Worm (Caenorhabditis elegans) whole organism, dauer: ENCODE results near the gene F11D5.5.

Experiments used
- unc-62 ChIP-seq: sonication (generic microtip); optimal IDR thresholded peaks from 2 replicates; lab custom pipeline; 2017; ENCODE audit warnings: missing biosample characterization, missing genetic modification reagents, missing genetic modification characterization

The F11D5.5 gene

DNA sequence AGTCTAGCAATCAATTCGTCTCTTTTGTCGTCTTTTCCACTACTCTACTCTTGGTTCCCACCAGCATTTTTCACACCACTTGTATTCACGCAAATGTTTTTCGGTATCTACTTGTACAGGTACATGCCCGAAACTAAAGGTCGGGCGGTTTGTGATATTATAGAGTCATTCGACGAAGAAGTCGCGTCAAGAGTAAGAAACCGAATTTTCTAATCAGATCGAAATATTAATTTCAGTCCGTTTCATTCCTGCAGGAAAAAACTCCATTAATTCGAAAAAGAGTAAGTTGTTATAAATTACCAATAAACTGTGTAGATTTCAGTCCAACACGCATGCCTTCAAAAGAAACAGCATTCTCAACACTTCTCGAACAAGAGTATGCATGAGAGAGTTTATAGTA, 9.9 kb upstream of the F11D5.5 start:
- TF ChIP-seq unc-62 (GFP tag; lab: Kevin White, UChicago) = no peak

DNA sequence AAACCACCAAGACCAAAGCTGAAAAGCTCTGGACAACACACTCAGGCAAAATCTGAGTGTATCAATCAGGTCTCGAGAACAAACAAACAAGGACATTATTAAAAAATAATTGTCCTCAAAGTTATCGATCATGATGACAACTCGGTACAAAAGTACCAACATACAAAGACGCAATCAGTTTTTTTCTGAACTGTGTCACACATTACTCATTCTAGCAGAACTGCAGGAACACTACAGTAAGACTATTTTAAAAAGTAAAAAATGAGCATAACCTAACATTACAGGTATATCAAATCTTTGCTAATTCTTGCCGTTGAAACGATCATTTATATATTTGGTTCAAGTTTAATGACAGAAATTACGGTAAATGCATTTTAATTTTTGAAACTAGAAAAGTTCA, 5.7 kb upstream of the F11D5.5 start, which contains the start of gene K09C4.2:
TSS of gene K09C4.2 (plus strand) at position 301 of the 400 bp plus-strand sequence.
- TF ChIP-seq unc-62 (GFP tag; lab: Kevin White, UChicago) = no peak

DNA sequence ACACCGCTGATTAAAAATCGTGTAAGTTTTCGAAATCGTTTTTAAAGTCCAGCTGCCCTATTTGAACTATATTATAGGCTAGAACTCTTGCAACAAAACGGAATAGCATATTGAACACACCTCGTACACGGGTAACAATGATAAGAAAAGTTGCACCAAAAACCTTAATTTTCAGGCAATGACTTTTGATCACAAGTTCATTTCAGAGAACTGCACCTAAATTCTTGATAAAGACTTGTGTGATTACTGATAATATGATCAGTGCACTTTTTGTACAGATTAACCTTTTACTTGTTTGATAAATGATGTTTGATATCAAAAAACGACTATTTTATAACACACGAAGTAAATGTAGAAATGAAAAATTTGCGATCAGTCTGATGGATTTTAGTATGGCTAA, 4.1 kb upstream of the F11D5.5 start:
- no peak for TF ChIP-seq unc-62 (GFP tag; lab: Kevin White, UChicago)

DNA sequence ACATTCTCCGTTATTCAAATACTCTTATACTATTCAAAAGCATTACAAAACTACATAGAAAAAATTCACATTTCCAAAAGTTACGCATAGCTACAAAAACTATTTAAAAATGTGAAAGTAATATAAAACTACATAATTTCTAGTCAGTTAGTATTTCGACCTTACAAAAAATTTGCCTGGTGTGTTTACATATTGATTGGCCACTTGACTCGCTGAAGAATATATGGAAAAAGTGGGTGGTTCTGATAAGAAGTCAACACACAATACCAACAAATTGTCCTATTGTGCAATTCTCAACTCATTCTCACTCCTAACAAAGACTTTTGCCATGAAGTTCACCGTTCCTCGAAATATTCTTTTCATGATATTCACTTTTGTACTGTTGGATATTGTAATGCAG, 3.3 kb upstream of the F11D5.5 start, which contains the start of gene K09C4.1:
TSS of gene K09C4.1 (plus strand) at position 301 of the 400 bp plus-strand sequence.
- no peak for TF ChIP-seq unc-62 (GFP tag; lab: Kevin White, UChicago)

DNA sequence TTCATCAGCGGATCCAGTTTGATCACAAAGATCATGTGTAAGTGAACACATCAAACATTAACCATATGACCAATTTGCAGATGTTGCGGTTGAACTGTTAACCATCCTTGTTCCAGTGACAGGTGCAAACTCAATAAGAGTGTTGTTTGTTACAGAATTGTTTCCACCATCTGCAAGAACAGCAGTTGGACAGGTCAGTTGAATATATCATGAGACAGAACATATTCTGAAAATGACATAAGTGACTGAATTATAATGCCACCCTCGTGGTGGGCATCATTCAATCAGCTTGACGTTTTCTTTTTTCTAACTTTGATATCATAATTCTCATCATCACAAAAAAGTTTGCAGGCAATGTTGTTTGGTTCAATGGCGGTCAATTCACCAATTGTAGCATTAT, 1.3 kb upstream of the F11D5.5 start:
- no peak for TF ChIP-seq unc-62 (GFP tag; lab: Kevin White, UChicago)

DNA sequence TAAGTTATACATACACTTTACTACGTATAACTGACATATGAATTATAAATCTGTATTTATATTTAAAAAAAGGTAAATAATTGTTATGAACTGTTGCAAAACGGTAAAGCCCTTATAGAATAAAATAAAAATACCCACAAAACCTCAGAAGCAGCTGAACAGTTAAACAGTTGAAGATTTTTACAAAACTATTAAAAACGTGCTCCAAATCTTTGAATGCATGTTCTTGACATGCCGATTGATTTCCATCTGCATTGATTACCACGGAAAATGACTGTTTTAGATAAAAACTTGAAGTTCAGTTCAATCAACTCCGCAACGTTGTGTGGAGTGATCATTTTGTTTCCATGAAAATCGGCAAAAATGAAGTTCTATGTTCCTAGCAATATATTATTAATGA, 2.2 kb downstream of the F11D5.5 start, which contains the start of gene F11D5.7:
TSS of gene F11D5.7 (plus strand) at position 301 of the 400 bp plus-strand sequence.
- no peak for TF ChIP-seq unc-62 (GFP tag; lab: Kevin White, UChicago)

DNA sequence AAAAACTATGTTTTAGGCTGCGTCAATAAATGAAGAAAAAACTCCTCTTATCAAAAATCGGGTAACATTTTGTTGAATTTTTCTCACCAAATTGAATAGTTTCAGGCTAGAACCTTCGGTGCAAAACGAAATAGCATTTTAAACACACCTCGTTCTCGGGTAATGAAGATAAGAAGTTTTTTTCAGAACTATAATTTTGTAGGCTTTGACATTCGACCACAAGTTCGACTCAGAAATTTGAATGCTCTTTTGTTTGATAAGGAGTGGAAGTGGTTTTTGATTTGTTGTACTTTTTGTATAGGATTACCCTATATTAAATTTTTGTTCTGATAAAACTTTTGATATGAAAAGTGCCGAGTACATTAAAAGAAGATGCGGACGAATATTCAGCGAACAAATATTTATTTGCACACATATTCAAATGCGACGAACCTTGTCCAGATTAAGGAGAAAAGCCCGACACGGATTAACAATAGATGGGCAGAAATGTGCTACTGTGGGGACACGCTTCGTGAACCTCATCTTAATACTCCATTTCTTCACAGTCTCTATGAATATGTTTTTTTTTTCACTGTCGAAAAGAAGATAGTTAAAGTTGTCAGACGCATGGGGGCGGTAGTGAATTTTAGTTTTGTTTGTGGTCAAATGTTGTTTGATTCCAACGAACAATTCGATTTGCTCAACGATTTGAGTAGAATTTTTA, 4.9 kb downstream of the F11D5.5 start:
- no peak for TF ChIP-seq unc-62 (GFP tag; lab: Kevin White, UChicago)

DNA sequence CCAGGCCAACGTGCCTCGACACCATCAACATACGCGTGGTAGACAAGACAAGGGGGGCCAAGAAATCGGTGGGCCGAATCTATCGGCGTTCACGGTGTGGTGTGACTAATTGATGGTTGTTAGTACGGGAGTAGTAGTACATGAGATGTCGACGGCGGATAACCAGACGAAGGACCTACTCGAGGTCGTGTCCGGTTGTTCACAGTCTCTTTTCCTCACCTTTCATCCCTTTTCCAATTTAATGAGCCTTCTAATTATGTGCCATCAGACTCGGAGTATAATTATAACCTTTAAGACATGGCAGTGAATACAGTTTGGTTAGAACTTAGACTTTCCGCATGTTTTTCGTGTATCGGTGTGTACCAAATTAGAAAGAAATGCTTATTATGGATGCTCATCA, 8.8 kb downstream of the F11D5.5 start:
- TF ChIP-seq unc-62 (GFP tag; lab: Kevin White, UChicago) = no peak

DNA sequence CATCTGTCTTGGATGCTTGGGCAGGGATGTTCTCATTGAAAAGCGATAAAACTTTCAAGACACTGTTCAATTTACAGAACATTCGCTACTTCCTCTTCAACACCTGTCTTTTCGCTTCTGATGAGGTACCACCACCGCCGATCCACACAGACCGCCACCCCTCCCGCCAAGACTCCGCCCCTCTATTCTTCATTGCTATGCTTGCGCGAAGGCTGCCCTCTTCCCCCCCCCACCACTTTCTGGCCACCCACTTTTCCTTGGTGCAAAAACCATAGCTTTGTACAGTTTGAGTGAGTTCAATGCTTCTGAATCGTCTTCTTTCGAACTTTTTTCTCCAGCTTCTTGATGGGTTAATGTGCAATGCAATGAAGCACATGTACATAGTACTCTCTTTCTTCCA, 12.1 kb downstream of the F11D5.5 start:
- TF ChIP-seq unc-62 (GFP tag; lab: Kevin White, UChicago) = no peak

DNA sequence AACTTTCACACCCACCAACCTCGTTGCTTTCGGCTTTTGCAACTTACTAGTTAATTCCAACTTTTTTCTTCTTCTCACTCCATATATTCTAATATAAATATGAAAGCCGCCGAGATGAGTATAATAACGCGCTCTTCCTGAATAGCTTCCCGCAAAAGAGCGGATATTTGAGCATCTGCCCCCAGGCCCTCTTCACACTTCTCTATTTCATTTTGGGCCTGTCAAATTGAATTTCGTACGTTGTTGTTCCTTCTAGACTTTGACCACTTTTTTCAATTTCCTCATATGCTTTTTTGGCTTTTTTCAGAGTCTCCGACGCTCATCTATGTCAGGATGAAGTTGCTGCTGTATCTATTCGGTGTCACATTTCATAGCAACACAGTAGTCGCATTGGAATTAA, 13.1 kb downstream of the F11D5.5 start, which contains the start of gene ddr-2:
TSS of gene ddr-2 (plus strand) at position 301 of the 400 bp plus-strand sequence.
- TF ChIP-seq unc-62 (GFP tag; lab: Kevin White, UChicago) = no peak

DNA sequence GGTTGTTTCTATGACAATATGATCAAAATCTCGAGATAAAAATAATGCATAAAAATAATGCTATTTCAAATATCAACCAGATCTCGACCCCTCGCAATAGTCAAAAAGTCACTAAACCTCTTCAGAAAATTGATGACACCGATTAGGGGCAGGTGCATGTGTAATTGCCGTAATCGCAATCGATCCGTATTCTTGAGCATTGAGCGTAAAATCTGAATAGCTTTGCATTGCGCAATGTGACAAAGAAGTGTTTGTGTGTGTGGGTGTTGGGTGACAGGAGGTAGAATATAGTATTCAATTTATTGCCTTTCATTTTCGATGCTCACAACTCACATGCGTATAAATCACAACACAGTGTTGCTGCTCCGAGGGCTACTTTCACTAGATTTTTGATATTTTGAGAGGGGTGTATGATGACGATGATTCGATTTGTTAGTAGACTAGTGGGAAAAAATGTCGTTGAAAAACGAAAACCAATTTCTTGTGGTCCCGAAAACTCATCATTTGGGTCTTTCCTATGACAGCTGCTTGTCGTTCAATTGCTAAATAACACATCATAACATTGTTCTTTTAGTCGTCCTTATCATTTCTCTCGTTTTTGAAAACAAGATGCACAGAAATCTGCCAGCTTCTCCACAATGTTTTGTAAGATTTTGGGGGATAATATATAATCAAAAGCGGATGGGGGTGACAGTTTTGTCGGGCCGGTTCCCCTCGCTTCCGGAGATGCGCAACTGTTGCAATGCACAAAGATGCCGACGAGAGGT, 14.2 kb downstream of the F11D5.5 start:
- TF ChIP-seq unc-62 (GFP tag; lab: Kevin White, UChicago) = no peak

DNA sequence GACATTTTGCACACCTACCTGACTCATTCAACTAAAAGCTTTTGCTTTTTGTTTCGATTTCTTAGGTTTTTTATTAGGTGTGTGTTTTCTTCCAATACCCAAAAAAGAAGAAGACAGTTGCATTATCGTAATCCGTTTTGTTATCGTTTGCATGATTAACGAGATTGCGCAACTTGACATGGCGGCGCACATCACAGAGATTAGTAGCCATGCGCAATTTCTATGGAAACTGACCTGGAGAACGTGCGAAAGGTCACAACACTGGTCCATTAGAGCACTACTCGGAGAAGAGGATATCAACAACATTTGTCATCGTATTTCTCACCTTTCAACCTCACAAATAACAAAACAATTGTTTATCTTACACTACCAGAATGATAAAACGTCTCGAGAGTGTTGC, 15.0 kb downstream of the F11D5.5 start:
- TF ChIP-seq unc-62 (GFP tag; lab: Kevin White, UChicago) = no peak

DNA sequence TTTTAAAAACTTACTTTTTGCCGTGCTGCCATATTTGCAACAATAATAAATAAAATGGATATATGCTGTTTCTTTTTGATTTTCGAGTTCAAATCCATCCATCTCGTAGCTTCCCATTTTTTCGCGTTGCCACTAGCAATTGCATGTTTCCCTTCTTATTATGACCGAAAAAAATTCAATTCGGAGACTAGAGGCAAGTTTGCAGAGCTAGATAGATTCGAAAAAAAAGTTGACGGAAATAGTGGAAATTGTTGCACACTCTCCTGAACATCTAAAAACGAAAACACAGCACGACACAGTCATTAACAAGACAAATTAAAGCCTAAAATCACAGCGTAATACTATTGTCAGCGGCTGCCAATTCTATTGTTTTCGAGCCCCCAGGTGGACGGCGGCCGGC, 24.3 kb downstream of the F11D5.5 start, which contains the start of gene F11D5.6:
TSS of gene F11D5.6 (minus strand) at position 101 of the 400 bp plus-strand sequence.
- TF ChIP-seq unc-62 (GFP tag; lab: Kevin White, UChicago) = no peak

DNA sequence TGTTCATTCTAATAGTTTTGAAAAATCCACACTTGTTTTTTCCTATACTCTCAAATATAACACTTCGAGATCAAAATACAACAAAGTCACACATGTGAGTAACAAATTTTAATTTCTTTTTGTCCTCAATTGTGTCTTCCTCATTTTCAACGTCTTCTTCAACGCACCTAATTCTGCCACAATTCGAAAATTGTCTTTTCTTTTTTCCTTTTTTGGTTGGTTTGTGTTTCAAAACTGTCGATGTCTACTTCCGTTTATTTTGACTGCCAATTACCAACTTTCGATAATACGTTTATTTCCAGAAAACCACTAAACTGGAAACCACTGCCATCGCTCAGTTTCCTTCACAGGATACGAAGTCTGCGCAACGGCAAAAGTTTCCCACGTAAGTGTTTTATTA, 31.0 kb downstream of the F11D5.5 start, which contains the start of gene F11D5.1:
TSS of gene F11D5.1 (plus strand) at position 301 of the 400 bp plus-strand sequence.
- no peak for TF ChIP-seq unc-62 (GFP tag; lab: Kevin White, UChicago)

DNA sequence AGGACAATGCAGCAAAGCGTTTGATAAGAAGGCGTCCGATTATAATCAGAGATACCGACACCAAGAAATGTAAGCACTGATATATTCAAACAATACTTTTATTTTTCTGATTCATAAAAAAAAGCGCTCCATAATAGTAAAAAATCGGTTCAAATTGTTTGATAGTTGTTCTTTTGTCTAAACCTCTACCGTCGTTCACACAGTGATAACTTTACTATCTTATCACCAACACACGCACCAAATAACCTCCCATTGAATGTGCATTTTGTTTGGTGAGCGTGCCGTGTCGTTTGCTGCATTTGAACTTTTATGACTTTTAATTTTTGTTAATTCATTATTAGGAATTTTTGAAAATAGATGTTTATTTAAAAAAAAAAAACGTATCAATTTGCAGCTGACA, 32.2 kb downstream of the F11D5.5 start:
- no peak for TF ChIP-seq unc-62 (GFP tag; lab: Kevin White, UChicago)

DNA sequence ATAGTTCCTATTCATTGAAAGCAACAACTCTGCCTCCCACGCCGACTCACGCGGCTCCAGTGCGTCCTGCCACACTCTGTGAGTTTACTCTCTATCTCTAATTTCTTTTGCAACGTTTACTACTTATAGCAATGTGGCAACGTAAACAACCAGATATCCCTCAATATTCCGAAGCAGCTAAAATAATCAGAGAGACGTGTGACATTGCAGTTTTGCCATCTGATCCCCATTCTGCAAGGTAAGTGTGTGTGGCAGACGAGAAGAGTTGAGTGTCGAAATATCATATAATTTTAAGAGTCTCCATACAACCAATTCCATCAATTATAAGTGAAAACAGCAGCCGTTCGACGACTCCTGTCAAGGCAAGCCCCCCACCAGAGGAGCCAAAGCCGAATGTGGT, 38.0 kb downstream of the F11D5.5 start:
- TF ChIP-seq unc-62 (GFP tag; lab: Kevin White, UChicago) = no peak
